Fruit fly (Drosophila melanogaster): ENCODE results near the gene Thor.

Thor gene

dm6 chr2L:3475168-3475567 is 3.1 kb upstream of the Thor start:
- TF ChIP-seq psq (GFP tag; optimal IDR thresholded peaks at IDR 0.05): peak; percentile 38
- no peak for TF ChIP-seq woc (GFP tag; optimal IDR thresholded peaks at IDR 0.05)
- no peak for TF ChIP-seq Mio (GFP tag; optimal IDR thresholded peaks at IDR 0.05)
- no peak for TF ChIP-seq dl (GFP tag; optimal IDR thresholded peaks at IDR 0.05; ENCODE audit: insufficient read depth in 1 of 2, partially characterized antibody in 2 of 2)
- TF ChIP-seq tai (GFP tag; optimal IDR thresholded peaks at IDR 0.05): no peak
- peak; percentile 57 for TF ChIP-seq rgr (GFP tag; optimal IDR thresholded peaks at IDR 0.05)
- no peak for TF ChIP-seq GATAd (GFP tag; optimal IDR thresholded peaks at IDR 0.05)
- TF ChIP-seq Jra (GFP tag; optimal IDR thresholded peaks at IDR 0.05): no peak
- TF ChIP-seq Rel (GFP tag; optimal IDR thresholded peaks at IDR 0.05): no peak
- peak; percentile 14 for TF ChIP-seq Rel (tag; optimal IDR thresholded peaks at IDR 0.05)
- no peak for TF ChIP-seq CrebA (GFP tag; optimal IDR thresholded peaks at IDR 0.05; ENCODE audit: borderline replicate concordance)
- TF ChIP-seq ey (GFP tag; optimal IDR thresholded peaks at IDR 0.05): peak; percentile 31
- TF ChIP-seq sv (GFP tag; optimal IDR thresholded peaks at IDR 0.05): no peak
- TF ChIP-seq N (GFP tag; optimal IDR thresholded peaks at IDR 0.05): no peak
- peak in 1 of 2 experiments; percentile 28 for TF ChIP-seq foxo (GFP tag; optimal IDR thresholded peaks at IDR 0.05)
- no peak for TF ChIP-seq pan (optimal IDR thresholded peaks at IDR 0.05)
- TF ChIP-seq Hnf4 (GFP tag; optimal IDR thresholded peaks at IDR 0.05): peak; percentile 87
- TF ChIP-seq dsf (GFP tag; optimal IDR thresholded peaks at IDR 0.05; ENCODE audit: borderline replicate concordance): no peak
- TF ChIP-seq h (GFP tag; optimal IDR thresholded peaks at IDR 0.05): peak; percentile 57
- no peak for TF ChIP-seq sage (GFP tag; optimal IDR thresholded peaks at IDR 0.05)
- no peak for TF ChIP-seq Myc (optimal IDR thresholded peaks at IDR 0.05)
- TF ChIP-seq jim (GFP tag; optimal IDR thresholded peaks at IDR 0.05): no peak
- no peak for TF ChIP-seq br (GFP tag; optimal IDR thresholded peaks at IDR 0.05)
- no peak for TF ChIP-seq Dif (GFP tag; optimal IDR thresholded peaks at IDR 0.05; ENCODE audit: partially characterized antibody)
- peak; percentile 40 for TF ChIP-seq OdsH (GFP tag; optimal IDR thresholded peaks at IDR 0.05)
- TF ChIP-seq fru (GFP tag; optimal IDR thresholded peaks at IDR 0.05): peak; percentile 29
- no peak for TF ChIP-seq usp (GFP tag; optimal IDR thresholded peaks at IDR 0.05)
- no peak for TF ChIP-seq Hr78 (GFP tag; optimal IDR thresholded peaks at IDR 0.05)
- TF ChIP-seq Abd-B (GFP tag; optimal IDR thresholded peaks at IDR 0.05): no peak
- TF ChIP-seq Sp1 (GFP tag; optimal IDR thresholded peaks at IDR 0.05): peak; percentile 41
- TF ChIP-seq Hr83 (GFP tag; optimal IDR thresholded peaks at IDR 0.05; ENCODE audit: poor library complexity, severe bottlenecking): no peak
- no peak for TF ChIP-seq Vsx2 (GFP tag; optimal IDR thresholded peaks at IDR 0.05; ENCODE audit: partially characterized antibody)
- TF ChIP-seq lola (GFP tag; optimal IDR thresholded peaks at IDR 0.05): no peak
- no peak for TF ChIP-seq dmrt93B (GFP tag; optimal IDR thresholded peaks at IDR 0.05)
- TF ChIP-seq Dfd (GFP tag; optimal IDR thresholded peaks at IDR 0.05): no peak
- TF ChIP-seq CG32264 (GFP tag; optimal IDR thresholded peaks at IDR 0.05): no peak
- peak; percentile 45 for TF ChIP-seq HLH106 (tag; optimal IDR thresholded peaks at IDR 0.05)
- no peak for TF ChIP-seq CG9705 (GFP tag; optimal IDR thresholded peaks at IDR 0.05)
- TF ChIP-seq brk (GFP tag; optimal IDR thresholded peaks at IDR 0.05): no peak

dm6 chr2L:3475948-3476347 is 2.3 kb upstream of the Thor start:
- no peak for TF ChIP-seq Myc (optimal IDR thresholded peaks at IDR 0.05)
- peak in 1 of 2 experiments; percentile 35 for TF ChIP-seq foxo (GFP tag; optimal IDR thresholded peaks at IDR 0.05)
- no peak for TF ChIP-seq Vsx2 (GFP tag; optimal IDR thresholded peaks at IDR 0.05; ENCODE audit: partially characterized antibody)
- TF ChIP-seq fru (GFP tag; optimal IDR thresholded peaks at IDR 0.05): peak; percentile 41
- TF ChIP-seq CG32264 (GFP tag; optimal IDR thresholded peaks at IDR 0.05): no peak
- TF ChIP-seq Jra (GFP tag; optimal IDR thresholded peaks at IDR 0.05): no peak
- peak; percentile 10 for TF ChIP-seq dmrt93B (GFP tag; optimal IDR thresholded peaks at IDR 0.05)
- TF ChIP-seq pan (optimal IDR thresholded peaks at IDR 0.05): no peak
- peak; percentile 11 for TF ChIP-seq ey (GFP tag; optimal IDR thresholded peaks at IDR 0.05)
- no peak for TF ChIP-seq lola (GFP tag; optimal IDR thresholded peaks at IDR 0.05)
- peak; percentile 27 for TF ChIP-seq rgr (GFP tag; optimal IDR thresholded peaks at IDR 0.05)
- TF ChIP-seq h (GFP tag; optimal IDR thresholded peaks at IDR 0.05): no peak
- peak; percentile 3 for TF ChIP-seq HLH106 (tag; optimal IDR thresholded peaks at IDR 0.05)

All from whole organism, wandering third instar larva.